Fruit fly (Drosophila melanogaster): ENCODE results near the gene fusl.

- TF ChIP-seq pdm3 (GFP tag; optimal IDR thresholded peaks at IDR 0.05) (no peak), spab (GFP tag; optimal IDR thresholded peaks at IDR 0.05) (peak; percentile 11), CG6854 (GFP tag; optimal IDR thresholded peaks at IDR 0.05) (no peak)
Measured at dm6 chr2L:5284820-5285219, 53.1 kb downstream of the fusl start.

Measured in whole organism, prepupa.